Worm (Caenorhabditis elegans) whole organism, young adult: ENCODE data around the gene acdh-2.

Experiments used
- C06A6.2 ChIP-seq: fragments of 200-800 bp; sonication (Bioruptor generic); conservative IDR thresholded peaks from 2 replicates; pipeline ENCODE4 v1.3.6; 2022; ENCODE audit warnings: missing genetic modification characterization, missing compliant biosample characterization
- D2030.7 ChIP-seq: fragments of 200-800 bp; sonication (Bioruptor generic); IDR thresholded peaks from 2 replicates; pipeline ENCODE4 v1.3.6; 2022; ENCODE audit warnings: missing genetic modification reagents, missing genetic modification characterization, missing compliant biosample characterization
- F22D6.2 ChIP-seq: sonication (generic microtip); optimal IDR thresholded peaks from 2 replicates; lab custom pipeline; 2016; ENCODE audit warnings: mild to moderate bottlenecking, missing genetic modification characterization, missing compliant biosample characterization
- F23B12.7 ChIP-seq: sonication (generic microtip); optimal IDR thresholded peaks from 2 replicates; lab custom pipeline; 2017; ENCODE audit warnings: missing genetic modification characterization, mild to moderate bottlenecking, missing compliant biosample characterization, antibody characterized with exemption, moderate library complexity; ENCODE audit not compliant: insufficient read depth
- F33H1.4 ChIP-seq: fragments of 200-800 bp; sonication (Bioruptor generic); IDR thresholded peaks from 2 replicates; pipeline ENCODE4 v1.3.6; 2022; ENCODE audit warnings: missing genetic modification reagents, missing genetic modification characterization, missing compliant biosample characterization
- F39B2.1 ChIP-seq: fragments of 200-800 bp; sonication (Bioruptor generic); IDR thresholded peaks from 2 replicates; pipeline ENCODE4 v1.3.6; 2022; ENCODE audit warnings: missing genetic modification reagents, missing genetic modification characterization, missing compliant biosample characterization
- K11D2.4 ChIP-seq: fragments of 200-800 bp; sonication (Bioruptor generic); IDR thresholded peaks from 2 replicates; pipeline ENCODE4 v1.3.6; 2022; ENCODE audit warnings: missing genetic modification reagents, missing genetic modification characterization, missing compliant biosample characterization
- K12H6.12 ChIP-seq: fragments of 200-800 bp; sonication (Bioruptor generic); optimal IDR thresholded peaks from 2 replicates; lab custom pipeline; 2018; ENCODE audit warnings: mild to moderate bottlenecking, missing genetic modification characterization, missing compliant biosample characterization
- T07F8.4 ChIP-seq: sonication (generic microtip); optimal IDR thresholded peaks from 2 replicates; lab custom pipeline; 2016; ENCODE audit warnings: mild to moderate bottlenecking, missing genetic modification characterization, moderate library complexity, missing compliant biosample characterization
- Y67H2A.10 ChIP-seq: fragments of 200-800 bp; sonication (Bioruptor generic); conservative IDR thresholded peaks from 2 replicates; pipeline ENCODE4 v1.3.6; 2022; ENCODE audit warnings: missing genetic modification reagents, missing genetic modification characterization, missing compliant biosample characterization
- ZK185.1 ChIP-seq: sonication (generic microtip); optimal IDR thresholded peaks from 2 replicates; lab custom pipeline; 2016; ENCODE audit warnings: mild to moderate bottlenecking, missing genetic modification characterization, missing compliant biosample characterization; ENCODE audit not compliant: poor library complexity, severe bottlenecking
- ama-1 ChIP-seq, 3 experiments: fragments of 150-350 bp in 1 of 3; sonication (generic microtip) in 2 of 3; optimal IDR thresholded peaks; 2 replicates each; lab custom pipeline; 2014 to 2018; ENCODE audit warnings: missing biosample characterization in 2 of 3, missing genetic modification characterization in 2 of 3, missing genetic modification reagents in 2 of 3
- attf-3 ChIP-seq: fragments of 200-800 bp; sonication (Bioruptor generic); conservative IDR thresholded peaks from 2 replicates; pipeline ENCODE4 v1.3.6; 2022; ENCODE audit warnings: missing genetic modification reagents, missing genetic modification characterization, missing compliant biosample characterization
- attf-5 ChIP-seq: fragments of 200-800 bp; sonication (Bioruptor generic); optimal IDR thresholded peaks from 2 replicates; lab custom pipeline; 2018; ENCODE audit warnings: mild to moderate bottlenecking, missing genetic modification characterization, missing compliant biosample characterization
- bed-1 ChIP-seq: fragments of 200-800 bp; sonication (Bioruptor generic); IDR thresholded peaks from 2 replicates; pipeline ENCODE4 v1.3.6; 2022; ENCODE audit warnings: missing genetic modification reagents, missing genetic modification characterization, missing compliant biosample characterization
- cebp-2 ChIP-seq: fragments of 200-800 bp; sonication (Bioruptor generic); IDR thresholded peaks from 2 replicates; pipeline ENCODE4 v1.3.6; 2022; ENCODE audit warnings: missing genetic modification characterization, missing compliant biosample characterization
- ceh-100 ChIP-seq: fragments of 200-800 bp; sonication (Bioruptor generic); IDR thresholded peaks from 2 replicates; pipeline ENCODE4 v1.3.6; 2022; ENCODE audit warnings: missing genetic modification reagents, missing genetic modification characterization, missing compliant biosample characterization
- chd-7 ChIP-seq: sonication (generic microtip); optimal IDR thresholded peaks from 2 replicates; lab custom pipeline; 2016; ENCODE audit warnings: mild to moderate bottlenecking, missing genetic modification characterization, moderate library complexity, missing compliant biosample characterization
- dpff-1 ChIP-seq: sonication (generic microtip); optimal IDR thresholded peaks from 2 replicates; lab custom pipeline; 2017; ENCODE audit warnings: mild to moderate bottlenecking, missing genetic modification characterization, missing compliant biosample characterization
- dpl-1 ChIP-seq: fragments of 150-350 bp; optimal IDR thresholded peaks from 2 replicates; lab custom pipeline; 2014; ENCODE audit warnings: missing biosample characterization, missing genetic modification reagents, missing genetic modification characterization
- egl-44 ChIP-seq: fragments of 200-800 bp; sonication (Bioruptor generic); IDR thresholded peaks from 2 replicates; pipeline ENCODE4 v1.3.6; 2022; ENCODE audit warnings: missing genetic modification reagents, missing genetic modification characterization, missing compliant biosample characterization
- ets-4 ChIP-seq: fragments of 200-800 bp; sonication (Bioruptor generic); optimal IDR thresholded peaks from 2 replicates; lab custom pipeline; 2018; ENCODE audit warnings: mild to moderate bottlenecking, missing genetic modification characterization, missing compliant biosample characterization
- hlh-26 ChIP-seq: fragments of 200-800 bp; sonication (Bioruptor generic); conservative IDR thresholded peaks from 2 replicates; pipeline ENCODE4 v1.3.6; 2022; ENCODE audit warnings: missing genetic modification reagents, missing genetic modification characterization, missing compliant biosample characterization
- hsf-1 ChIP-seq: fragments of 200-800 bp; sonication (Bioruptor generic); IDR thresholded peaks from 2 replicates; pipeline ENCODE4 v1.3.6; 2022; ENCODE audit warnings: missing genetic modification reagents, missing genetic modification characterization, missing compliant biosample characterization
- let-526 ChIP-seq: fragments of 200-800 bp; sonication (Bioruptor generic); IDR thresholded peaks from 2 replicates; pipeline ENCODE4 v1.3.6; 2022; ENCODE audit warnings: missing genetic modification reagents, missing genetic modification characterization, missing compliant biosample characterization
- let-607 ChIP-seq, 2 experiments: fragments of 200-800 bp in 1 of 2; sonication (Bioruptor generic) in 1 of 2; sonication (generic microtip) in 1 of 2; optimal IDR thresholded peaks; 2 replicates each; lab custom pipeline; 2016 to 2018; ENCODE audit warnings: mild to moderate bottlenecking in 2 of 2, missing compliant biosample characterization in 2 of 2, missing genetic modification characterization in 2 of 2, moderate library complexity in 2 of 2, missing genotype in 1 of 2
- lin-54 ChIP-seq: fragments of 200-800 bp; sonication (Bioruptor generic); optimal IDR thresholded peaks from 2 replicates; lab custom pipeline; 2018; ENCODE audit warnings: mild to moderate bottlenecking, missing genetic modification characterization, missing compliant biosample characterization
- nfya-2 ChIP-seq: fragments of 200-800 bp; sonication (Bioruptor generic); IDR thresholded peaks from 2 replicates; pipeline ENCODE4 v1.3.6; 2022; ENCODE audit warnings: missing genetic modification reagents, missing genetic modification characterization, missing compliant biosample characterization
- nhr-80 ChIP-seq: sonication (generic microtip); optimal IDR thresholded peaks from 2 replicates; lab custom pipeline; 2016; ENCODE audit warnings: missing genetic modification characterization, missing compliant biosample characterization
- pha-4 ChIP-seq: fragments of 150-350 bp; sonication (generic microtip); optimal IDR thresholded peaks from 2 replicates; lab custom pipeline; 2014; ENCODE audit warnings: missing biosample characterization, missing genetic modification reagents, missing genetic modification characterization
- rcor-1 ChIP-seq: fragments of 200-800 bp; sonication (Bioruptor generic); IDR thresholded peaks from 2 replicates; pipeline ENCODE4 v1.3.6; 2022; ENCODE audit warnings: missing genetic modification reagents, missing genetic modification characterization, missing compliant biosample characterization
- repo-1 ChIP-seq: sonication (generic microtip); optimal IDR thresholded peaks from 2 replicates; lab custom pipeline; 2017; ENCODE audit warnings: mild to moderate bottlenecking, missing genetic modification characterization, missing compliant biosample characterization
- rpc-1 ChIP-seq, 2 experiments: fragments of 150-350 bp in 1 of 2; sonication (generic microtip) in 1 of 2; optimal IDR thresholded peaks; 2 replicates each; lab custom pipeline; 2014 to 2018; ENCODE audit warnings: missing biosample characterization in 1 of 2, missing genetic modification characterization in 1 of 2, missing genetic modification reagents in 1 of 2, missing genotype in 1 of 2
- sea-2 ChIP-seq: fragments of 200-800 bp; sonication (Bioruptor generic); IDR thresholded peaks from 2 replicates; pipeline ENCODE4 v1.3.6; 2022; ENCODE audit warnings: missing genetic modification characterization, missing compliant biosample characterization
- snpc-1.3 ChIP-seq: sonication (generic microtip); optimal IDR thresholded peaks from 2 replicates; lab custom pipeline; 2017; ENCODE audit warnings: missing genetic modification characterization, mild to moderate bottlenecking, missing compliant biosample characterization, antibody characterized with exemption, moderate library complexity, missing genotype, missing genetic modification reagents; ENCODE audit not compliant: insufficient read depth
- tbp1 ChIP-seq: fragments of 200-800 bp; sonication (Bioruptor generic); optimal IDR thresholded peaks from 2 replicates; lab custom pipeline; 2018; ENCODE audit warnings: mild to moderate bottlenecking, missing genetic modification characterization, missing compliant biosample characterization
- tbx-9 ChIP-seq: sonication (generic microtip); optimal IDR thresholded peaks from 2 replicates; lab custom pipeline; 2016; ENCODE audit warnings: borderline replicate concordance, missing genetic modification characterization, inconsistent platforms, missing compliant biosample characterization
- tlf-1 ChIP-seq: fragments of 200-800 bp; sonication (Bioruptor generic); optimal IDR thresholded peaks from 2 replicates; lab custom pipeline; 2018; ENCODE audit warnings: mild to moderate bottlenecking, missing genetic modification characterization, missing compliant biosample characterization
- unc-130 ChIP-seq: sonication (generic microtip); optimal IDR thresholded peaks from 2 replicates; lab custom pipeline; 2016; ENCODE audit warnings: missing genetic modification reagents, missing genetic modification characterization, missing compliant biosample characterization
- zim-3 ChIP-seq: sonication (generic microtip); optimal IDR thresholded peaks from 2 replicates; lab custom pipeline; 2017; ENCODE audit warnings: mild to moderate bottlenecking, missing genetic modification characterization, moderate library complexity, missing compliant biosample characterization
- ztf-25 ChIP-seq: fragments of 200-800 bp; sonication (Bioruptor generic); IDR thresholded peaks from 2 replicates; pipeline ENCODE4 v1.3.6; 2022; ENCODE audit warnings: missing genetic modification reagents, missing genetic modification characterization, missing compliant biosample characterization
- ztf-3 ChIP-seq: fragments of 200-800 bp; sonication (Bioruptor generic); optimal IDR thresholded peaks from 2 replicates; lab custom pipeline; 2018; ENCODE audit warnings: mild to moderate bottlenecking, missing genetic modification characterization, missing compliant biosample characterization

Gene acdh-2

DNA sequence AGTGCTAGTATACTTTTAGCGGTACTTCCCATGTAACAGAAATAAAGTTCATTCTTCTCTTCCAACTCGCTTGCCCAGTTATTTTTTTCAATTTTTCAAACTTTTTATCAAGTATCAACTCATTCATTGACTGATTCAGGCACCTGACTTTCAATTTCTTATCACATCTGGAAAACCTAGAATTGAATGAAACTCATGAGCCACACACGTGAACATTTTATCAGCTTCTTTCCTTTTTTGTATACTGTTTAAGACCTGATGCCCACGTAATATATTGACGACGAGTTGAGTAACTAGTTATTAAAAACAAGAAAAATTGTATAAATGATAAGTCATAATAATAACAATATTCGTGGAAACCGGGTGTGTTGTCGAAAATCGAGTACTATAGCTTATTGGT is 6.2 kb upstream of the acdh-2 start:
- TF ChIP-seq nhr-80 (tag; lab: Kevin White, UChicago) (peak; percentile 2), D2030.7 (GFP tag; lab: Robert Waterston, UW) (no peak), K12H6.12 (tag; lab: Kevin White, UChicago) (no peak)
- TF ChIP-seq, all 124 proteins: peak for 1

DNA sequence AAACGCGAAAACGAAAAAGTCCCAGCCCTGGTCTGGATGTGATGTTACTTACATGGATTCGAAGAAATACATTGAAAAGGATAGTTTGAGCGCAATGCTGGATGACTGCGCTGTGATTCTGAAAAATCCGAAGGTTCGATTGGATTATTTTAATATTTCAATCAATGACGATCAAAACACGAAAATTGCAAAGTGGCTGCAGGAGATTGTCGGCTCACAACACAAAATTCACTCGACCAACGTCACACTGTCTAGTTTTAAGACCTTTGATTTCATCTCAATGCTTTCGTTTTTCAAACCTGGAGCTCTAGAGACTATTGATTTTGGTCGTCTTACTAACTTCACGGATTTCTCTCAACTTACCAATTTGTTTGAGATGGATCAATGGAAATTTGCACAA is 4.2 kb upstream of the acdh-2 start, which contains the start of gene C17C3.5:
Gene C17C3.5, plus strand, starts transcription at position 301 of the 400 bp plus-strand sequence.
- TF ChIP-seq unc-130 (GFP tag; lab: Kevin White, UChicago) (no peak), sea-2 (GFP tag; lab: Robert Waterston, UW) (no peak), ztf-25 (no peak), lin-54 (GFP tag; lab: Kevin White, UChicago) (no peak), bed-1 (GFP tag; lab: Robert Waterston, UW) (no peak), let-526 (GFP tag; lab: Robert Waterston, UW) (no peak)

DNA sequence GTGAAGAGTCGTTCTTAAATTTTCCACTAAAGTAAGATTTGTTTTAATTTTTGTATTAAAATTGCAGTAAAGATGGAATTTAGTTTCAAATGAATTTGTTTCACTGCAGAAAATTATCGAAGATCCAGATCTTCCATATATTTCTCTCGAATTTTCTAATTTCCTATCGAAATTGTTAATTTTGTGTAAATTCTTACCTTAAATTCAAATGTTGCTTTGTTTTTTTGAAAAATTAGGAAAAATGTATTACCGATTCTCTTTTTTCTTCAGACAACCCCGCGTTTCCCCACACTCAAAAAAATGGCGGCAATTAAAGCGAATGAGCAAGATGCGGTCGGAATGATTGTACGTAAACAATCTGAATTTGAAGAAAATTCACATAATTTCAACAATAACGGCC is 2.5 kb upstream of the acdh-2 start, which contains the start of gene C17C3.6:
Gene C17C3.6, plus strand, starts transcription at position 301 of the 400 bp plus-strand sequence.
- TF ChIP-seq let-607 (tag; optimal IDR thresholded peaks at IDR 0.05; lab: Kevin White, UChicago), result no peak
- TF ChIP-seq F23B12.7 (tag; lab: Kevin White, UChicago), result no peak
- TF ChIP-seq F39B2.1 (GFP tag; lab: Robert Waterston, UW), result no peak
- no peak for TF ChIP-seq unc-130 (GFP tag; lab: Kevin White, UChicago)
- no peak for TF ChIP-seq lin-54 (GFP tag; lab: Kevin White, UChicago)
- no peak for TF ChIP-seq tlf-1 (GFP tag; lab: Kevin White, UChicago)
- no peak for TF ChIP-seq tbx-9 (tag; lab: Kevin White, UChicago)
- no peak for TF ChIP-seq F33H1.4
- TF ChIP-seq hlh-26, result no peak
- no peak for TF ChIP-seq nfya-2
- no peak for TF ChIP-seq sea-2 (GFP tag; lab: Robert Waterston, UW)
- no peak for TF ChIP-seq T07F8.4
- TF ChIP-seq ceh-100 (GFP tag; lab: Robert Waterston, UW), result no peak
- no peak for TF ChIP-seq zim-3 (tag; lab: Kevin White, UChicago)
- TF ChIP-seq dpl-1, result no peak
- TF ChIP-seq rpc-1 (optimal IDR thresholded peaks at IDR 0.05; lab: Kevin White, UChicago), result no peak
- TF ChIP-seq rpc-1 (tag; optimal IDR thresholded peaks at IDR 0.05; lab: Kevin White, UChicago), result no peak
- TF ChIP-seq hsf-1 (GFP tag; lab: Robert Waterston, UW), result no peak

DNA sequence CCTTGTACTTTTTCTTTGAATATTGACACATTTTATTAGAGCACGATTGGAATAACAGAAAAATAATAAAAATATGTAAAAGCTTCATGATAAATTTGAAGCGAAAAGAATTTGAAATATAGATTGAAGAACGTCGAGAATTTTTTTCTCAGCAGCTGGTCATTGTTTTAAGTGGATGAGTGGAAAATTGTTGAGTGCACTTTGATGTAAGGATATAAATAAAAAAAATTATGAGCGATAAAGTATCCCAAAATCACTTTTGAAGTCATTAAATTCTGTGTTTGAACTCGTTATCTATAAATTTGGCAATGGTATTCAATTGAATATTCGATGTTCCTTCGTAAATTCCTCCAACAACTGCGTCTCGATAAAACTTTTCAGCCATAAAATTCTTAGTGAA is 2.5 kb downstream of the acdh-2 start, which contains the start of gene ins-13:
Gene ins-13, minus strand, starts transcription at position 101 of the 400 bp plus-strand sequence.
- TF ChIP-seq ZK185.1, result peak; percentile 29
- TF ChIP-seq tbp1 (GFP tag; lab: Kevin White, UChicago), result no peak

DNA sequence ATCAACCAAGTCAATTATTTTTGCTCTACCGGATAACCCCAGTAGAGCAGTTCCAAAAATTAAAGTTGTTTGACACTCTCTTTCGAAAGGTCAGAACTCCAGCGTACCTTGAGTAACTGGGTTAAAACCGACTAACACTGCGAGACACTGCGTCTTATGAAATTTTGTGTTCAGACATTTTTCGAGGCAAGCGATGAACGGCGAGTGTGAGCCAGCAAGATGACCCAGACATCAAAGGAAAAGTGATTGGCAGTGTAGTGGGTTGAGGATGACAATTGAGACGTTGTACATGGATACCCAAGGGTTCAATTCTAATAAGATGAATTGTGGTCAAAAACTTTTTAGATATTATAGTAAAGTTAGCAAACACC is 3.2 kb downstream of the acdh-2 start:
- TF ChIP-seq attf-5 (GFP tag; lab: Kevin White, UChicago), result peak; percentile 34
- peak; percentile 31; the same call in 1 of the 2 replicates for TF ChIP-seq rcor-1 (GFP tag; lab: Robert Waterston, UW)
- no peak for TF ChIP-seq dpff-1 (tag; lab: Kevin White, UChicago)
- TF ChIP-seq snpc-1.3 (tag; lab: Kevin White, UChicago), result no peak
- no peak for TF ChIP-seq ztf-3
- peak; percentile 78 for TF ChIP-seq C06A6.2
- TF ChIP-seq repo-1 (tag; lab: Kevin White, UChicago), result no peak
- TF ChIP-seq F22D6.2, result peak; percentile 32
- TF ChIP-seq egl-44 (GFP tag; lab: Robert Waterston, UW), result peak; percentile 62; the same call in 1 of the 2 replicates
- TF ChIP-seq ets-4 (GFP tag; lab: Kevin White, UChicago), result peak; percentile 33
- TF ChIP-seq chd-7 (tag; lab: Kevin White, UChicago), result no peak
- peak; percentile 62; the same call in 1 of the 2 replicates for TF ChIP-seq K11D2.4
- peak; percentile 98 for TF ChIP-seq ama-1 (optimal IDR thresholded peaks at IDR 0.05; lab: Kevin White, UChicago)
- no peak for TF ChIP-seq ama-1 (GFP tag; optimal IDR thresholded peaks at IDR 0.05; lab: Kevin White, UChicago)
- TF ChIP-seq attf-3, result peak; percentile 49
- no peak for TF ChIP-seq cebp-2
- peak; percentile 92 for TF ChIP-seq pha-4
- no peak; the same call in 1 of the 2 replicates for TF ChIP-seq Y67H2A.10 (GFP tag; lab: Robert Waterston, UW)
